Fruit fly (Drosophila melanogaster) Kc167 (cell line): ENCODE results near the gene B-H2.

Experiments
- psq ChIP-seq: fragments of >200 bp; optimal IDR thresholded peaks from 2 replicates; lab custom pipeline; 2017; ENCODE audit warnings: missing external identifiers
- ttk ChIP-seq: sonication (Bioruptor generic); optimal IDR thresholded peaks from 2 replicates; lab custom pipeline; 2017; ENCODE audit warnings: missing external identifiers

- no peak for TF ChIP-seq psq (lab: Kevin White, UChicago)
- TF ChIP-seq ttk (lab: Kevin White, UChicago), result no peak
Measured at dm6 chrX:17289225-17289624, 25.2 kb upstream of the B-H2 start.
